Worm (Caenorhabditis elegans) whole organism, L4 larva: Measurements from ENCODE around the gene Y46G5A.39.

Experiments used
- D1046.2 ChIP-seq: fragments of 200-800 bp; sonication (Bioruptor generic); IDR thresholded peaks from 2 replicates; pipeline ENCODE4 v1.3.6; 2022; ENCODE audit warnings: missing genetic modification characterization, missing compliant biosample characterization
- F37D6.2 ChIP-seq: sonication (generic microtip); optimal IDR thresholded peaks from 2 replicates; lab custom pipeline; 2016; ENCODE audit warnings: mild to moderate bottlenecking, missing genetic modification characterization, missing compliant biosample characterization
- F44E2.7 ChIP-seq: fragments of 200-800 bp; sonication (Bioruptor generic); IDR thresholded peaks from 2 replicates; pipeline ENCODE4 v2.1.2; 2022; ENCODE audit warnings: missing genetic modification characterization, missing compliant biosample characterization
- T20F7.1 ChIP-seq: fragments of 200-800 bp; sonication (Bioruptor generic); optimal IDR thresholded peaks from 2 replicates; lab custom pipeline; 2018; ENCODE audit warnings: mild to moderate bottlenecking, missing genetic modification characterization, missing compliant biosample characterization
- T26A8.4 ChIP-seq: fragments of 200-800 bp; sonication (Bioruptor generic); IDR thresholded peaks from 2 replicates; pipeline ENCODE4 v1.3.6; 2022; ENCODE audit warnings: missing genetic modification characterization, missing compliant biosample characterization
- Y5F2A.4 ChIP-seq: fragments of 200-800 bp; sonication (Bioruptor generic); optimal IDR thresholded peaks from 2 replicates; lab custom pipeline; 2018; ENCODE audit warnings: mild to moderate bottlenecking, missing genetic modification characterization, missing compliant biosample characterization
- aha-1 ChIP-seq: fragments of 150-350 bp; peaks from one replicate; lab custom pipeline; 2014; ENCODE audit warnings: missing biosample characterization, missing genetic modification characterization
- arid-1 ChIP-seq: fragments of 200-800 bp; sonication (Bioruptor generic); conservative IDR thresholded peaks from 2 replicates; pipeline ENCODE4 v1.3.6; 2022; ENCODE audit warnings: missing genetic modification reagents, missing genetic modification characterization, missing compliant biosample characterization
- ceh-20 ChIP-seq: fragments of 200-800 bp; sonication (Bioruptor generic); IDR thresholded peaks from 2 replicates; pipeline ENCODE4 v1.3.6; 2022; ENCODE audit warnings: missing genetic modification reagents, missing genetic modification characterization, missing compliant biosample characterization
- ceh-32 ChIP-seq: sonication (generic microtip); optimal IDR thresholded peaks from 2 replicates; lab custom pipeline; 2016; ENCODE audit warnings: mild to moderate bottlenecking, missing genetic modification characterization, missing compliant biosample characterization; ENCODE audit not compliant: poor library complexity
- ceh-44 ChIP-seq: fragments of 200-800 bp; sonication (Bioruptor generic); IDR thresholded peaks from 2 replicates; pipeline ENCODE4 v1.3.6; 2022; ENCODE audit warnings: missing genetic modification reagents, missing genetic modification characterization, missing compliant biosample characterization
- ces-1 ChIP-seq: fragments of 150-350 bp; sonication (generic microtip); optimal IDR thresholded peaks from 4 replicates; lab custom pipeline; 2014; ENCODE audit warnings: missing biosample characterization, missing genetic modification reagents, missing genetic modification characterization
- ctbp-1 ChIP-seq: fragments of 200-800 bp; sonication (Bioruptor generic); IDR thresholded peaks from 2 replicates; pipeline ENCODE4 v1.3.6; 2022; ENCODE audit warnings: missing genetic modification reagents, missing genetic modification characterization, missing compliant biosample characterization
- daf-19 ChIP-seq: fragments of 200-800 bp; sonication (Bioruptor generic); conservative IDR thresholded peaks from 2 replicates; pipeline ENCODE4 v1.3.6; 2022; ENCODE audit warnings: missing genetic modification characterization, missing compliant biosample characterization
- dmd-8 ChIP-seq: fragments of 200-800 bp; sonication (Bioruptor generic); IDR thresholded peaks from 2 replicates; pipeline ENCODE4 v1.3.6; 2022; ENCODE audit warnings: missing genetic modification characterization, missing compliant biosample characterization
- dpl-1 ChIP-seq: fragments of 150-350 bp; optimal IDR thresholded peaks from 2 replicates; lab custom pipeline; 2014; ENCODE audit warnings: missing biosample characterization, missing genetic modification reagents, missing genetic modification characterization
- duxl-1 ChIP-seq: sonication (generic microtip); optimal IDR thresholded peaks from 2 replicates; lab custom pipeline; 2016; ENCODE audit warnings: mild to moderate bottlenecking, missing genetic modification characterization, moderate library complexity, missing compliant biosample characterization; ENCODE audit not compliant: poor library complexity
- dve-1 ChIP-seq: sonication (generic microtip); optimal IDR thresholded peaks from 2 replicates; lab custom pipeline; 2017; ENCODE audit warnings: antibody characterized with exemption, mild to moderate bottlenecking, missing genetic modification characterization, missing compliant biosample characterization; ENCODE audit not compliant: insufficient read depth
- egl-43 ChIP-seq: fragments of 200-800 bp; sonication (Bioruptor generic); IDR thresholded peaks from 2 replicates; pipeline ENCODE4 v1.3.6; 2022; ENCODE audit warnings: missing genetic modification reagents, missing genetic modification characterization, missing compliant biosample characterization
- hlh-11 ChIP-seq: fragments of 200-800 bp; sonication (Bioruptor generic); optimal IDR thresholded peaks from 2 replicates; lab custom pipeline; 2018; ENCODE audit warnings: mild to moderate bottlenecking, missing genetic modification characterization, missing compliant biosample characterization
- hlh-30 ChIP-seq: sonication (generic microtip); optimal IDR thresholded peaks from 2 replicates; lab custom pipeline; 2017; ENCODE audit warnings: antibody characterized with exemption, mild to moderate bottlenecking, missing genetic modification characterization, missing compliant biosample characterization; ENCODE audit not compliant: insufficient read depth
- hmg-1.1 ChIP-seq: fragments of 200-800 bp; sonication (Bioruptor generic); IDR thresholded peaks from 2 replicates; pipeline ENCODE4 v1.3.6; 2022; ENCODE audit warnings: missing genetic modification reagents, missing genetic modification characterization, missing compliant biosample characterization
- jun-1 ChIP-seq: fragments of 150-350 bp; optimal IDR thresholded peaks from 2 replicates; lab custom pipeline; 2014; ENCODE audit warnings: missing biosample characterization, missing genetic modification reagents, missing genetic modification characterization
- lin-1 ChIP-seq: fragments of 200-800 bp; sonication (Bioruptor generic); IDR thresholded peaks from 2 replicates; pipeline ENCODE4 v1.3.6; 2022; ENCODE audit warnings: missing genetic modification reagents, missing genetic modification characterization, missing compliant biosample characterization
- lin-29 ChIP-seq: fragments of 200-800 bp; sonication (Bioruptor generic); IDR thresholded peaks from 2 replicates; pipeline ENCODE4 v1.3.6; 2022; ENCODE audit warnings: missing genetic modification reagents, missing genetic modification characterization, missing compliant biosample characterization
- lin-38 ChIP-seq: fragments of 200-800 bp; sonication (Bioruptor generic); IDR thresholded peaks from 2 replicates; pipeline ENCODE4 v1.3.6; 2022; ENCODE audit warnings: missing genetic modification reagents, missing genetic modification characterization, missing compliant biosample characterization
- madf-5 ChIP-seq, 2 experiments: fragments of 200-800 bp; sonication (Bioruptor generic); IDR thresholded peaks; 2 replicates each; pipeline ENCODE4 v1.3.6; 2022; ENCODE audit warnings: missing compliant biosample characterization in 2 of 2, missing genetic modification characterization in 2 of 2
- madf-9 ChIP-seq: fragments of 200-800 bp; sonication (Bioruptor generic); conservative IDR thresholded peaks from 2 replicates; pipeline ENCODE4 v1.3.6; 2022; ENCODE audit warnings: missing genetic modification reagents, missing genetic modification characterization, missing compliant biosample characterization
- mdl-1 ChIP-seq, 2 experiments: fragments of 150-350 bp in 1 of 2; sonication (generic microtip) in 1 of 2; optimal IDR thresholded peaks; 2 replicates each; lab custom pipeline; 2014 to 2017; ENCODE audit warnings: missing biosample characterization in 2 of 2, missing genetic modification characterization in 2 of 2
- mep-1 ChIP-seq: fragments of 150-350 bp; sonication (generic microtip); optimal IDR thresholded peaks from 3 replicates; lab custom pipeline; 2014; ENCODE audit warnings: missing biosample characterization, missing genetic modification characterization
- mes-2 ChIP-seq: sonication (generic microtip); optimal IDR thresholded peaks from 2 replicates; lab custom pipeline; 2016; ENCODE audit warnings: missing genotype, mild to moderate bottlenecking, missing genetic modification characterization, missing compliant biosample characterization; ENCODE audit not compliant: poor library complexity, severe bottlenecking
- nhr-10 ChIP-seq: fragments of 150-350 bp; optimal IDR thresholded peaks from 2 replicates; lab custom pipeline; 2014; ENCODE audit warnings: missing biosample characterization, missing genetic modification characterization
- nhr-237 ChIP-seq: sonication (generic microtip); optimal IDR thresholded peaks from 2 replicates; lab custom pipeline; 2017; ENCODE audit warnings: missing biosample characterization, missing genetic modification characterization
- nhr-25 ChIP-seq: sonication (generic microtip); optimal IDR thresholded peaks from 2 replicates; lab custom pipeline; 2017; ENCODE audit warnings: missing genetic modification characterization, mild to moderate bottlenecking, missing compliant biosample characterization, antibody characterized with exemption, moderate library complexity, borderline replicate concordance; ENCODE audit not compliant: insufficient read depth
- nhr-28 ChIP-seq: fragments of 150-350 bp; optimal IDR thresholded peaks from 2 replicates; lab custom pipeline; 2014; ENCODE audit warnings: missing biosample characterization, missing genetic modification characterization
- nhr-41 ChIP-seq: fragments of 200-800 bp; sonication (Bioruptor generic); IDR thresholded peaks from 2 replicates; pipeline ENCODE4 v1.3.6; 2022; ENCODE audit warnings: missing genetic modification reagents, missing genetic modification characterization, missing compliant biosample characterization
- php-3 ChIP-seq: fragments of 200-800 bp; sonication (Bioruptor generic); IDR thresholded peaks from 2 replicates; pipeline ENCODE4 v1.3.6; 2022; ENCODE audit warnings: missing genetic modification reagents, missing genetic modification characterization, missing compliant biosample characterization
- pqm-1 ChIP-seq: sonication (generic microtip); optimal IDR thresholded peaks from 2 replicates; lab custom pipeline; 2017; ENCODE audit warnings: missing biosample characterization, missing genetic modification characterization
- rbr-2 ChIP-seq: sonication (generic microtip); optimal IDR thresholded peaks from 2 replicates; lab custom pipeline; 2016; ENCODE audit warnings: missing genotype, missing genetic modification characterization, missing compliant biosample characterization
- saeg-2 ChIP-seq: fragments of 200-800 bp; sonication (Bioruptor generic); IDR thresholded peaks from 2 replicates; pipeline ENCODE4 v1.3.6; 2022; ENCODE audit warnings: missing genetic modification reagents, missing genetic modification characterization, missing compliant biosample characterization
- set-16 ChIP-seq: fragments of 200-800 bp; sonication (Bioruptor generic); IDR thresholded peaks from 2 replicates; pipeline ENCODE4 v1.3.6; 2022; ENCODE audit warnings: missing genetic modification reagents, missing genetic modification characterization, missing compliant biosample characterization
- skn-1 ChIP-seq: fragments of 150-350 bp; optimal IDR thresholded peaks from 2 replicates; lab custom pipeline; 2014; ENCODE audit warnings: missing biosample characterization, missing genetic modification characterization
- snpc-4 ChIP-seq: fragments of 150-350 bp; optimal IDR thresholded peaks from 2 replicates; lab custom pipeline; 2014; ENCODE audit warnings: missing biosample characterization, missing genetic modification characterization
- spr-1 ChIP-seq: sonication (generic microtip); optimal IDR thresholded peaks from 2 replicates; lab custom pipeline; 2016; ENCODE audit warnings: mild to moderate bottlenecking, missing genetic modification characterization, missing compliant biosample characterization
- tra-1 ChIP-seq: fragments of 200-800 bp; sonication (Bioruptor generic); IDR thresholded peaks from 2 replicates; pipeline ENCODE4 v1.3.6; 2022; ENCODE audit warnings: missing genetic modification reagents, missing genetic modification characterization, missing compliant biosample characterization
- unc-62 ChIP-seq, 3 experiments: fragments of 150-350 bp in 1 of 3; sonication (generic microtip); optimal IDR thresholded peaks in 2 of 3; peaks in 1 of 3; 1 replicate in 1 of 3; 2 replicates in 2 of 3; lab custom pipeline; 2014 to 2017; ENCODE audit warnings: missing biosample characterization in 3 of 3, missing genetic modification characterization in 3 of 3, missing genetic modification reagents in 3 of 3, missing genotype in 1 of 3
- vab-7 ChIP-seq: fragments of 200-800 bp; sonication (Bioruptor generic); IDR thresholded peaks from 2 replicates; pipeline ENCODE4 v1.3.6; 2022; ENCODE audit warnings: missing genetic modification reagents, missing genetic modification characterization, missing compliant biosample characterization
- zfp-3 ChIP-seq: fragments of 200-800 bp; sonication (Bioruptor generic); conservative IDR thresholded peaks from 2 replicates; pipeline ENCODE4 v1.3.6; 2022; ENCODE audit warnings: missing genetic modification reagents, missing genetic modification characterization, missing compliant biosample characterization
- zip-11 ChIP-seq: fragments of 200-800 bp; sonication (Bioruptor generic); IDR thresholded peaks from 2 replicates; pipeline ENCODE4 v1.3.6; 2022; ENCODE audit warnings: missing genetic modification characterization, missing compliant biosample characterization
- zip-2 ChIP-seq: fragments of 150-350 bp; optimal IDR thresholded peaks from 2 replicates; lab custom pipeline; 2014; ENCODE audit warnings: missing biosample characterization, missing genetic modification characterization

Gene Y46G5A.39

ce11 chrII:12798814-12799213 lies 45.2 kb upstream of the Y46G5A.39 start (continued):
- TF ChIP-seq nhr-25 (tag; lab: Kevin White, UChicago) (no peak), duxl-1 (tag; lab: Kevin White, UChicago) (peak; percentile 46), mes-2 (tag; lab: Kevin White, UChicago) (peak; percentile 63), D1046.2 (GFP tag; lab: Robert Waterston, UW) (0 out of 2 replicates have a peak, but pooled peaks have one; percentile 18), dpl-1 (GFP tag; lab: Kevin White, UChicago) (peak; percentile 62), F44E2.7 (GFP tag; lab: Robert Waterston, UW) (no peak), skn-1 (tag; lab: Kevin White, UChicago) (no peak), spr-1 (peak; percentile 72), rbr-2 (tag; lab: Kevin White, UChicago) (peak; percentile 58), nhr-28 (tag; lab: Kevin White, UChicago) (peak; percentile 94), vab-7 (GFP tag; lab: Robert Waterston, UW) (no peak), hlh-11 (tag; lab: Kevin White, UChicago) (peak; percentile 99), ceh-32 (tag; lab: Kevin White, UChicago) (no peak), aha-1 (tag; lab: Kevin White, UChicago) (peak; percentile 97), snpc-4 (tag; lab: Kevin White, UChicago) (no peak), unc-62 (GFP tag; optimal IDR thresholded peaks at IDR 0.05 in 1 of 2; lab: Kevin White, UChicago) (peak in 1 of 2 experiments; percentile 97), unc-62 (tag; optimal IDR thresholded peaks at IDR 0.05; lab: Kevin White, UChicago) (no peak), ceh-20 (GFP tag; lab: Robert Waterston, UW) (peak; percentile 85), php-3 (GFP tag; lab: Robert Waterston, UW) (peak; percentile 90), lin-1 (GFP tag; lab: Robert Waterston, UW) (peak; percentile 94), lin-29 (GFP tag; lab: Robert Waterston, UW) (no peak), set-16 (peak; percentile 89), mep-1 (tag; lab: Kevin White, UChicago) (peak; percentile 77), tra-1 (GFP tag; lab: Robert Waterston, UW) (peak; percentile 83; the same call in 1 of the 2 replicates), T20F7.1 (GFP tag; lab: Kevin White, UChicago) (no peak), saeg-2 (GFP tag; lab: Robert Waterston, UW) (peak; percentile 89), nhr-10 (tag; lab: Kevin White, UChicago) (peak; percentile 70), T26A8.4 (peak; percentile 90), mdl-1 (tag; optimal IDR thresholded peaks at IDR 0.05; lab: Kevin White, UChicago) (peak; percentile 54 to 92), dmd-8 (GFP tag; lab: Robert Waterston, UW) (no peak), F37D6.2 (tag; lab: Kevin White, UChicago) (no peak), zfp-3 (GFP tag; lab: Robert Waterston, UW) (peak; percentile 69; the same call in 1 of the 2 replicates), hmg-1.1 (GFP tag; lab: Robert Waterston, UW) (peak; percentile 74), zip-2 (tag; lab: Kevin White, UChicago) (no peak), nhr-237 (tag; lab: Kevin White, UChicago) (no peak), lin-38 (GFP tag; lab: Robert Waterston, UW) (peak; percentile 74), ceh-44 (GFP tag; lab: Robert Waterston, UW) (no peak), dve-1 (tag; lab: Kevin White, UChicago) (peak; percentile 96), arid-1 (GFP tag; lab: Robert Waterston, UW) (peak; percentile 84), Y5F2A.4 (GFP tag; lab: Kevin White, UChicago) (no peak), ctbp-1 (GFP tag; lab: Robert Waterston, UW) (peak; percentile 31; the same call in 1 of the 2 replicates), nhr-41 (GFP tag; lab: Robert Waterston, UW) (no peak; the same call in 1 of the 2 replicates), egl-43 (peak; percentile 61), ces-1 (GFP tag; lab: Kevin White, UChicago) (no peak), jun-1 (tag; lab: Kevin White, UChicago) (peak; percentile 56), zip-11 (GFP tag; lab: Robert Waterston, UW) (no peak), pqm-1 (tag; lab: Kevin White, UChicago) (peak; percentile 16), hlh-30 (peak; percentile 94), madf-5 (GFP tag; IDR thresholded peaks at IDR 0.05; lab: Robert Waterston, UW) (no peak), madf-9 (GFP tag; lab: Robert Waterston, UW) (0 out of 2 replicates have a peak, but pooled peaks have one; percentile 47), daf-19 (no peak)
